Worm (Caenorhabditis elegans): ENCODE results near the gene F13B6.1.

ce11 chrIV:7456225-7456624, at the start of gene F13B6.1:
- no peak for TF ChIP-seq W03F9.2 (tag; optimal IDR thresholded peaks at IDR 0.05)
- TF ChIP-seq him-1 (tag; optimal IDR thresholded peaks at IDR 0.05), result no peak
- no peak for TF ChIP-seq dao-5 (tag; optimal IDR thresholded peaks at IDR 0.05)

Measured in whole organism, L4/young adult.